Worm (Caenorhabditis elegans) whole organism, late embryonic: ENCODE measurements around the gene F13E9.19.

Experiments used
- ama-1 ChIP-seq: fragments of 150-350 bp; optimal IDR thresholded peaks from 2 replicates; lab custom pipeline; 2014
- ceh-34 ChIP-seq: sonication (generic microtip); optimal IDR thresholded peaks from 2 replicates; lab custom pipeline; 2016; ENCODE audit warnings: mild to moderate bottlenecking, missing genetic modification characterization, missing compliant biosample characterization
- elt-2 ChIP-seq: sonication (generic microtip); optimal IDR thresholded peaks from 2 replicates; lab custom pipeline; 2016; ENCODE audit warnings: missing genetic modification reagents, missing genetic modification characterization, missing compliant biosample characterization
- eyg-1 ChIP-seq: sonication (generic microtip); optimal IDR thresholded peaks from 2 replicates; lab custom pipeline; 2016; ENCODE audit warnings: missing genotype, missing genetic modification characterization, missing compliant biosample characterization
- fax-1 ChIP-seq: sonication (generic microtip); optimal IDR thresholded peaks from 2 replicates; lab custom pipeline; 2016; ENCODE audit warnings: missing genotype, missing genetic modification characterization, missing compliant biosample characterization
- fkh-10 ChIP-seq: fragments of 150-350 bp; optimal IDR thresholded peaks from 2 replicates; lab custom pipeline; 2014; ENCODE audit warnings: missing biosample characterization, missing genetic modification reagents, missing genetic modification characterization
- hlh-30 ChIP-seq: sonication (generic microtip); optimal IDR thresholded peaks from 2 replicates; lab custom pipeline; 2017; ENCODE audit warnings: antibody characterized with exemption, missing genetic modification characterization, missing compliant biosample characterization; ENCODE audit not compliant: insufficient read depth
- lin-11 ChIP-seq: fragments of 200-800 bp; sonication (Bioruptor generic); optimal IDR thresholded peaks from 2 replicates; lab custom pipeline; 2018; ENCODE audit warnings: mild to moderate bottlenecking, missing genetic modification characterization, missing compliant biosample characterization
- pqm-1 ChIP-seq: sonication (generic microtip); optimal IDR thresholded peaks from 2 replicates; lab custom pipeline; 2016; ENCODE audit warnings: missing genetic modification characterization, missing compliant biosample characterization
- tbx-2 ChIP-seq: sonication (generic microtip); optimal IDR thresholded peaks from 2 replicates; lab custom pipeline; 2016; ENCODE audit warnings: missing genetic modification characterization, missing compliant biosample characterization
- unc-3 ChIP-seq, 2 experiments: fragments of 200-800 bp in 1 of 2; sonication (Bioruptor generic) in 1 of 2; sonication (generic microtip) in 1 of 2; conservative IDR thresholded peaks in 1 of 2; optimal IDR thresholded peaks in 1 of 2; 2 replicates each; pipeline versions ENCODE4 v1.3.6 to Lab custom; 2016 to 2022; ENCODE audit warnings: missing compliant biosample characterization in 2 of 2, missing genetic modification characterization in 2 of 2, missing genetic modification reagents in 1 of 2

ce11 chrIV:10891993-10892392, 7.2 kb upstream of the F13E9.19 start, which contains the start of gene srlf-12:
- TF ChIP-seq fax-1 (tag; lab: Kevin White, UChicago) (no peak), hlh-30 (tag; lab: Kevin White, UChicago) (no peak), eyg-1 (tag; lab: Kevin White, UChicago) (no peak), ama-1 (no peak), ceh-34 (tag; lab: Kevin White, UChicago) (no peak), lin-11 (tag; lab: Kevin White, UChicago) (no peak), fkh-10 (GFP tag; lab: Kevin White, UChicago) (no peak), elt-2 (no peak), tbx-2 (no peak), pqm-1 (tag; lab: Kevin White, UChicago) (no peak), unc-3 (GFP tag; conservative IDR thresholded peaks at IDR 0.05; lab: Robert Waterston, UW) (no peak), unc-3 (tag; optimal IDR thresholded peaks at IDR 0.05; lab: Kevin White, UChicago) (no peak)
